Fruit fly (Drosophila melanogaster): Measurements from ENCODE around the gene slgA.

Gene slgA

dm6 chrX:21339476-21339931 is 34.3 kb upstream of the slgA start, which contains the start of the genes tty and fliI (continued):
- TF ChIP-seq CG16779 (tag; optimal IDR thresholded peaks at IDR 0.05) = peak; percentile 95
- TF ChIP-seq acj6 (GFP tag; optimal IDR thresholded peaks at IDR 0.05) = peak; percentile 85
- peak; percentile 89 for TF ChIP-seq lz (GFP tag; optimal IDR thresholded peaks at IDR 0.05)
- peak; percentile 87 for TF ChIP-seq CG3032 (tag; optimal IDR thresholded peaks at IDR 0.05)
- TF ChIP-seq Sox102F (GFP tag; optimal IDR thresholded peaks at IDR 0.05) = peak; percentile 86
- TF ChIP-seq fkh (GFP tag; optimal IDR thresholded peaks at IDR 0.05) = no peak
- TF ChIP-seq vri (GFP tag; optimal IDR thresholded peaks at IDR 0.05) = peak; percentile 56
- TF ChIP-seq fd85E (GFP tag; optimal IDR thresholded peaks at IDR 0.05) = peak; percentile 63
- peak; percentile 89 for TF ChIP-seq CG11294 (GFP tag; IDR thresholded peaks at IDR 0.05)
- peak; percentile 74 for TF ChIP-seq Hr38 (GFP tag; optimal IDR thresholded peaks at IDR 0.05)
- TF ChIP-seq CG11762 (GFP tag; optimal IDR thresholded peaks at IDR 0.05; ENCODE audit: insufficient read depth) = peak; percentile 80
- peak; percentile 86 for TF ChIP-seq Sox15 (GFP tag; optimal IDR thresholded peaks at IDR 0.05)
- peak; percentile 82 for TF ChIP-seq Smox (GFP tag; optimal IDR thresholded peaks at IDR 0.05)
- TF ChIP-seq CG10669 (GFP tag; optimal IDR thresholded peaks at IDR 0.05) = peak; percentile 84
- peak; percentile 79 for TF ChIP-seq Eip75B (GFP tag; optimal IDR thresholded peaks at IDR 0.05)
- TF ChIP-seq svp (GFP tag) = peak; percentile 92
- TF ChIP-seq Hr39 (GFP tag; optimal IDR thresholded peaks at IDR 0.05) = peak; percentile 93
- peak; percentile 93 for TF ChIP-seq CG9139 (GFP tag; optimal IDR thresholded peaks at IDR 0.05)
- TF ChIP-seq pdm3 (GFP tag; optimal IDR thresholded peaks at IDR 0.05) = peak; percentile 92
- TF ChIP-seq Ets21C (GFP tag; optimal IDR thresholded peaks at IDR 0.05) = peak; percentile 84
- TF ChIP-seq CG4318 (GFP tag; optimal IDR thresholded peaks at IDR 0.05) = peak; percentile 82
- peak; percentile 85 for TF ChIP-seq dac (GFP tag; optimal IDR thresholded peaks at IDR 0.05)
- peak; percentile 74 for TF ChIP-seq fd59A (GFP tag; optimal IDR thresholded peaks at IDR 0.05)
- TF ChIP-seq dsx (GFP tag; optimal IDR thresholded peaks at IDR 0.05; ENCODE audit: poor library complexity, severe bottlenecking) = peak; percentile 81

dm6 chrX:21345036-21345500 is 28.7 kb upstream of the slgA start, which contains the start of gene dod:
Gene dod, plus strand, starts transcription at chrX:21345358.
- TF ChIP-seq achi (GFP tag; optimal IDR thresholded peaks at IDR 0.05) = peak; percentile 61
- peak; percentile 31 for TF ChIP-seq dsx (GFP tag; optimal IDR thresholded peaks at IDR 0.05; ENCODE audit: poor library complexity, severe bottlenecking)
- peak; percentile 54 for TF ChIP-seq Hr4 (GFP tag; optimal IDR thresholded peaks at IDR 0.05)
- no peak for TF ChIP-seq CG7368 (GFP tag; optimal IDR thresholded peaks at IDR 0.05)
- peak; percentile 7 for TF ChIP-seq Lpt (GFP tag; optimal IDR thresholded peaks at IDR 0.05)
- TF ChIP-seq fd85E (GFP tag; optimal IDR thresholded peaks at IDR 0.05) = no peak
- peak; percentile 64; the same call in 2 of the 3 replicates for TF ChIP-seq CG8119 (GFP tag; IDR thresholded peaks at IDR 0.05)
- peak; percentile 14 for TF ChIP-seq fd59A (GFP tag; optimal IDR thresholded peaks at IDR 0.05)
- TF ChIP-seq CG1621 (tag; optimal IDR thresholded peaks at IDR 0.05) = peak; percentile 58
- TF ChIP-seq CG10631 (GFP tag; optimal IDR thresholded peaks at IDR 0.05) = no peak
- TF ChIP-seq lz (GFP tag; optimal IDR thresholded peaks at IDR 0.05) = peak; percentile 53
- TF ChIP-seq CG6163 (GFP tag; IDR thresholded peaks at IDR 0.05) = peak; percentile 50; the same call in 1 of the 3 replicates
- no peak for TF ChIP-seq CG10669 (GFP tag; optimal IDR thresholded peaks at IDR 0.05)
- no peak for TF ChIP-seq ss (GFP tag; optimal IDR thresholded peaks at IDR 0.05)
- peak; percentile 31 for TF ChIP-seq CG3032 (tag; optimal IDR thresholded peaks at IDR 0.05)
- TF ChIP-seq CG8319 (GFP tag; optimal IDR thresholded peaks at IDR 0.05) = no peak
- TF ChIP-seq fkh (GFP tag; optimal IDR thresholded peaks at IDR 0.05) = no peak
- no peak for TF ChIP-seq CG11902 (GFP tag; optimal IDR thresholded peaks at IDR 0.05)
- peak; percentile 54 for TF ChIP-seq Ets96B (tag; optimal IDR thresholded peaks at IDR 0.05)
- peak; percentile 47 for TF ChIP-seq acj6 (GFP tag; optimal IDR thresholded peaks at IDR 0.05)
- peak; percentile 35 for TF ChIP-seq CG8632 (GFP tag; optimal IDR thresholded peaks at IDR 0.05)
- TF ChIP-seq CG3919 (GFP tag; optimal IDR thresholded peaks at IDR 0.05) = no peak
- peak; percentile 54 for TF ChIP-seq Gug (GFP tag; IDR thresholded peaks at IDR 0.05)
- TF ChIP-seq Met (GFP tag; optimal IDR thresholded peaks at IDR 0.05) = no peak
- no peak for TF ChIP-seq Eip75B (GFP tag; optimal IDR thresholded peaks at IDR 0.05)
- no peak for TF ChIP-seq CG16779 (tag; optimal IDR thresholded peaks at IDR 0.05)
- TF ChIP-seq Hr38 (GFP tag; optimal IDR thresholded peaks at IDR 0.05) = no peak
- no peak for TF ChIP-seq Blimp-1 (GFP tag; optimal IDR thresholded peaks at IDR 0.05)
- TF ChIP-seq cyc (GFP tag; optimal IDR thresholded peaks at IDR 0.05) = no peak
- peak; percentile 67 for TF ChIP-seq esn (GFP tag; optimal IDR thresholded peaks at IDR 0.05)
- peak; percentile 39 for TF ChIP-seq net (GFP tag; optimal IDR thresholded peaks at IDR 0.05)
- TF ChIP-seq topi (GFP tag; optimal IDR thresholded peaks at IDR 0.05) = peak; percentile 51
- TF ChIP-seq Ets21C (GFP tag; optimal IDR thresholded peaks at IDR 0.05) = no peak
- TF ChIP-seq OdsH (GFP tag; optimal IDR thresholded peaks at IDR 0.05) = no peak
- peak; percentile 74; the same call in 2 of the 3 replicates for TF ChIP-seq eg (GFP tag; IDR thresholded peaks at IDR 0.05)
- TF ChIP-seq CG6792 (GFP tag; optimal IDR thresholded peaks at IDR 0.05) = peak; percentile 35
- no peak for TF ChIP-seq Eip93F (GFP tag; optimal IDR thresholded peaks at IDR 0.05)

Measured in whole organism, prepupa.